Worm (Caenorhabditis elegans) whole organism, L1 larva: ENCODE data around the gene noca-1.

ENCODE experiments used
- aly-2 ChIP-seq: fragments of 150-350 bp; optimal IDR thresholded peaks from 2 replicates; lab custom pipeline; 2014; ENCODE audit warnings: missing biosample characterization, missing genetic modification characterization
- fkh-10 ChIP-seq: sonication (generic microtip); optimal IDR thresholded peaks from 2 replicates; lab custom pipeline; 2017; ENCODE audit warnings: missing biosample characterization, missing genetic modification reagents, missing genetic modification characterization
- lin-15B ChIP-seq: fragments of 150-350 bp; sonication (generic microtip); optimal IDR thresholded peaks from 3 replicates; lab custom pipeline; 2014; ENCODE audit warnings: missing biosample characterization, missing genetic modification characterization
- mep-1 ChIP-seq: fragments of 150-350 bp; optimal IDR thresholded peaks from 2 replicates; lab custom pipeline; 2014; ENCODE audit warnings: missing biosample characterization, missing genetic modification characterization
- nhr-20 ChIP-seq: sonication (generic microtip); optimal IDR thresholded peaks from 2 replicates; lab custom pipeline; 2016; ENCODE audit warnings: mild to moderate bottlenecking, missing genetic modification characterization, missing compliant biosample characterization
- nhr-90 ChIP-seq: sonication (generic microtip); optimal IDR thresholded peaks from 2 replicates; lab custom pipeline; 2016; ENCODE audit warnings: mild to moderate bottlenecking, missing genetic modification characterization, missing compliant biosample characterization; ENCODE audit not compliant: poor library complexity

DNA sequence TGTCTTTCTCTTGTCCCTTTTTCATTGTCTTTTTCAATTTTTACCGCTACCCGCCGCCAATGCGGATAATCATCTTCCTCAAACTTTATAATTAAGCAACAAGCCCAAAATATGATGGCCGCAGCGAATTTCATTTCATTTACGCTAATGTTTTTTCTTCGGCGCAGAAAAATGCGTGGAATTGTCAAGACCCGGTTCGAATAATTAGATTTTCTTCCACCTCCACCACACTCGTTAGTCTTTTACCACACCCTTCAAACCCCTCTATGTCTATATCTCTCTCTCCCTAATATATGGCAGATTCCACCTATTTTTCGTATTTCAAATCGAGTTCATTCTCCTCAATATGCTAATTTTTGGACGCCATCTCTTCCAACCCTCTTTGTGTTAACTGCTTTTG is 17.8 kb downstream of the noca-1 start:
- no peak for TF ChIP-seq fkh-10 (GFP tag; lab: Kevin White, UChicago)
- no peak for TF ChIP-seq aly-2 (tag; lab: Kevin White, UChicago)
- no peak for TF ChIP-seq nhr-90 (tag; lab: Kevin White, UChicago)
- no peak for TF ChIP-seq nhr-20
- TF ChIP-seq mep-1: no peak
- no peak for TF ChIP-seq lin-15B (tag; lab: Kevin White, UChicago)
